Worm (Caenorhabditis elegans) whole organism, young adult: ENCODE measurements around the gene nrfl-1.

Experiments used
- B0261.1 ChIP-seq: sonication (generic microtip); optimal IDR thresholded peaks from 2 replicates; lab custom pipeline; 2016; ENCODE audit warnings: mild to moderate bottlenecking, missing genetic modification characterization, moderate library complexity, missing compliant biosample characterization
- D2030.7 ChIP-seq: fragments of 200-800 bp; sonication (Bioruptor generic); IDR thresholded peaks from 2 replicates; pipeline ENCODE4 v1.3.6; 2022; ENCODE audit warnings: missing genetic modification reagents, missing genetic modification characterization, missing compliant biosample characterization
- F52B5.7 ChIP-seq: sonication (generic microtip); optimal IDR thresholded peaks from 2 replicates; lab custom pipeline; 2016; ENCODE audit warnings: mild to moderate bottlenecking, missing genetic modification characterization, missing compliant biosample characterization
- F57C9.4 ChIP-seq: sonication (generic microtip); optimal IDR thresholded peaks from 2 replicates; lab custom pipeline; 2017; ENCODE audit warnings: mild to moderate bottlenecking, missing genetic modification characterization, missing compliant biosample characterization
- K11D2.4 ChIP-seq: fragments of 200-800 bp; sonication (Bioruptor generic); IDR thresholded peaks from 2 replicates; pipeline ENCODE4 v1.3.6; 2022; ENCODE audit warnings: missing genetic modification reagents, missing genetic modification characterization, missing compliant biosample characterization
- K12H6.12 ChIP-seq: fragments of 200-800 bp; sonication (Bioruptor generic); optimal IDR thresholded peaks from 2 replicates; lab custom pipeline; 2018; ENCODE audit warnings: mild to moderate bottlenecking, missing genetic modification characterization, missing compliant biosample characterization
- T26A5.8 ChIP-seq: sonication (generic microtip); optimal IDR thresholded peaks from 2 replicates; lab custom pipeline; 2016; ENCODE audit warnings: missing genetic modification characterization, missing compliant biosample characterization
- Y53G8AR.9 ChIP-seq: fragments of 200-800 bp; sonication (Bioruptor generic); conservative IDR thresholded peaks from 2 replicates; pipeline ENCODE4 v1.3.6; 2022; ENCODE audit warnings: missing genetic modification reagents, missing genetic modification characterization, missing compliant biosample characterization
- Y56A3A.18 ChIP-seq: fragments of 200-800 bp; sonication (Bioruptor generic); IDR thresholded peaks from 2 replicates; pipeline ENCODE4 v1.3.6; 2022; ENCODE audit warnings: missing genetic modification reagents, missing genetic modification characterization, missing compliant biosample characterization
- Y79H2A.3 ChIP-seq: fragments of 200-800 bp; sonication (Bioruptor generic); conservative IDR thresholded peaks from 2 replicates; pipeline ENCODE4 v1.3.6; 2022; ENCODE audit warnings: missing genetic modification reagents, missing genetic modification characterization, missing compliant biosample characterization
- akir-1 ChIP-seq: fragments of 200-800 bp; sonication (Bioruptor generic); optimal IDR thresholded peaks from 2 replicates; lab custom pipeline; 2018; ENCODE audit warnings: mild to moderate bottlenecking, missing genetic modification characterization, moderate library complexity, missing compliant biosample characterization
- aptf-3 ChIP-seq: fragments of 200-800 bp; sonication (Bioruptor generic); IDR thresholded peaks from 2 replicates; pipeline ENCODE4 v1.3.6; 2022; ENCODE audit warnings: missing genetic modification characterization, missing compliant biosample characterization
- athp-1 ChIP-seq: sonication (generic microtip); optimal IDR thresholded peaks from 2 replicates; lab custom pipeline; 2017; ENCODE audit warnings: mild to moderate bottlenecking, missing genetic modification characterization, missing compliant biosample characterization
- attf-3 ChIP-seq: fragments of 200-800 bp; sonication (Bioruptor generic); conservative IDR thresholded peaks from 2 replicates; pipeline ENCODE4 v1.3.6; 2022; ENCODE audit warnings: missing genetic modification reagents, missing genetic modification characterization, missing compliant biosample characterization
- attf-5 ChIP-seq: fragments of 200-800 bp; sonication (Bioruptor generic); optimal IDR thresholded peaks from 2 replicates; lab custom pipeline; 2018; ENCODE audit warnings: mild to moderate bottlenecking, missing genetic modification characterization, missing compliant biosample characterization
- attf-6 ChIP-seq: fragments of 200-800 bp; sonication (Bioruptor generic); IDR thresholded peaks from 2 replicates; pipeline ENCODE4 v1.3.6; 2022; ENCODE audit warnings: missing genetic modification reagents, missing genetic modification characterization, missing compliant biosample characterization
- ceh-40 ChIP-seq: fragments of 200-800 bp; sonication (Bioruptor generic); IDR thresholded peaks from 2 replicates; pipeline ENCODE4 v1.3.6; 2022; ENCODE audit warnings: missing genetic modification characterization, missing compliant biosample characterization
- ceh-91 ChIP-seq: fragments of 200-800 bp; sonication (Bioruptor generic); IDR thresholded peaks from 2 replicates; pipeline ENCODE4 v1.3.6; 2022; ENCODE audit warnings: missing genetic modification reagents, missing genetic modification characterization, missing compliant biosample characterization
- dox-1 ChIP-seq: fragments of 200-800 bp; sonication (Bioruptor generic); IDR thresholded peaks from 2 replicates; pipeline ENCODE4 v1.3.6; 2022; ENCODE audit warnings: missing genetic modification reagents, missing genetic modification characterization, missing compliant biosample characterization
- dpff-1 ChIP-seq: sonication (generic microtip); optimal IDR thresholded peaks from 2 replicates; lab custom pipeline; 2017; ENCODE audit warnings: mild to moderate bottlenecking, missing genetic modification characterization, missing compliant biosample characterization
- ekl-4 ChIP-seq: fragments of 200-800 bp; sonication (Bioruptor generic); IDR thresholded peaks from 2 replicates; pipeline ENCODE4 v1.3.6; 2022; ENCODE audit warnings: missing genetic modification reagents, missing genetic modification characterization, missing compliant biosample characterization
- fkh-3 ChIP-seq: sonication (generic microtip); optimal IDR thresholded peaks from 2 replicates; lab custom pipeline; 2016; ENCODE audit warnings: mild to moderate bottlenecking, missing genetic modification characterization, missing compliant biosample characterization
- gei-17 ChIP-seq: fragments of 200-800 bp; sonication (Bioruptor generic); optimal IDR thresholded peaks from 2 replicates; lab custom pipeline; 2018; ENCODE audit warnings: mild to moderate bottlenecking, missing genetic modification characterization, missing compliant biosample characterization
- hmg-1.2 ChIP-seq: fragments of 200-800 bp; sonication (Bioruptor generic); IDR thresholded peaks from 2 replicates; pipeline ENCODE4 v1.3.6; 2022; ENCODE audit warnings: missing genetic modification reagents, missing genetic modification characterization, missing compliant biosample characterization
- hrde-1 ChIP-seq: sonication (generic microtip); optimal IDR thresholded peaks from 2 replicates; lab custom pipeline; 2016; ENCODE audit warnings: missing genetic modification characterization, mild to moderate bottlenecking, missing compliant biosample characterization, moderate library complexity, missing genotype, missing genetic modification reagents, borderline replicate concordance
- hsf-1 ChIP-seq: fragments of 200-800 bp; sonication (Bioruptor generic); IDR thresholded peaks from 2 replicates; pipeline ENCODE4 v1.3.6; 2022; ENCODE audit warnings: missing genetic modification reagents, missing genetic modification characterization, missing compliant biosample characterization
- let-607 ChIP-seq, 2 experiments: fragments of 200-800 bp in 1 of 2; sonication (Bioruptor generic) in 1 of 2; sonication (generic microtip) in 1 of 2; optimal IDR thresholded peaks; 2 replicates each; lab custom pipeline; 2016 to 2018; ENCODE audit warnings: mild to moderate bottlenecking in 2 of 2, missing compliant biosample characterization in 2 of 2, missing genetic modification characterization in 2 of 2, moderate library complexity in 2 of 2, missing genotype in 1 of 2
- lin-40 ChIP-seq: sonication (generic microtip); optimal IDR thresholded peaks from 2 replicates; lab custom pipeline; 2016; ENCODE audit warnings: missing genetic modification characterization, mild to moderate bottlenecking, missing compliant biosample characterization, missing genotype, missing genetic modification reagents
- lir-1 ChIP-seq: fragments of 200-800 bp; sonication (Bioruptor generic); conservative IDR thresholded peaks from 2 replicates; pipeline ENCODE4 v1.3.6; 2022; ENCODE audit warnings: missing genetic modification reagents, missing genetic modification characterization, missing compliant biosample characterization
- madf-10 ChIP-seq: sonication (generic microtip); optimal IDR thresholded peaks from 2 replicates; lab custom pipeline; 2016; ENCODE audit warnings: mild to moderate bottlenecking, missing genetic modification characterization, missing compliant biosample characterization
- madf-3 ChIP-seq: fragments of 200-800 bp; sonication (Bioruptor generic); IDR thresholded peaks from 2 replicates; pipeline ENCODE4 v1.3.6; 2022; ENCODE audit warnings: missing genetic modification reagents, missing genetic modification characterization, missing compliant biosample characterization
- madf-6 ChIP-seq: fragments of 200-800 bp; sonication (Bioruptor generic); IDR thresholded peaks from 2 replicates; pipeline ENCODE4 v1.3.6; 2022; ENCODE audit warnings: missing genetic modification reagents, missing genetic modification characterization, missing compliant biosample characterization
- mxl-1 ChIP-seq: sonication (generic microtip); optimal IDR thresholded peaks from 2 replicates; lab custom pipeline; 2016; ENCODE audit warnings: missing genetic modification characterization, missing compliant biosample characterization
- nfya-1 ChIP-seq: sonication (generic microtip); optimal IDR thresholded peaks from 2 replicates; lab custom pipeline; 2017; ENCODE audit warnings: antibody characterized with exemption, missing compliant biosample characterization, missing genetic modification characterization, borderline replicate concordance; ENCODE audit not compliant: insufficient read depth
- nfyb-1 ChIP-seq: fragments of 200-800 bp; sonication (Bioruptor generic); IDR thresholded peaks from 2 replicates; pipeline ENCODE4 v1.3.6; 2022; ENCODE audit warnings: missing genetic modification reagents, missing genetic modification characterization, missing compliant biosample characterization
- nhr-120 ChIP-seq: fragments of 200-800 bp; sonication (Bioruptor generic); IDR thresholded peaks from 2 replicates; pipeline ENCODE4 v1.3.6; 2022; ENCODE audit warnings: missing genetic modification characterization, missing compliant biosample characterization
- nhr-80 ChIP-seq: sonication (generic microtip); optimal IDR thresholded peaks from 2 replicates; lab custom pipeline; 2016; ENCODE audit warnings: missing genetic modification characterization, missing compliant biosample characterization
- snpc-1.1 ChIP-seq: sonication (generic microtip); optimal IDR thresholded peaks from 2 replicates; lab custom pipeline; 2017; ENCODE audit warnings: missing genetic modification characterization, mild to moderate bottlenecking, missing compliant biosample characterization, antibody characterized with exemption, moderate library complexity, missing genotype, missing genetic modification reagents; ENCODE audit not compliant: insufficient read depth
- unc-130 ChIP-seq: sonication (generic microtip); optimal IDR thresholded peaks from 2 replicates; lab custom pipeline; 2016; ENCODE audit warnings: missing genetic modification reagents, missing genetic modification characterization, missing compliant biosample characterization
- unc-62 ChIP-seq: fragments of 150-350 bp; optimal IDR thresholded peaks from 2 replicates; lab custom pipeline; 2014; ENCODE audit warnings: missing biosample characterization, missing genetic modification reagents, missing genetic modification characterization
- ztf-18 ChIP-seq: sonication (generic microtip); optimal IDR thresholded peaks from 2 replicates; lab custom pipeline; 2016; ENCODE audit warnings: missing genotype, mild to moderate bottlenecking, missing genetic modification characterization, missing compliant biosample characterization
- ztf-25 ChIP-seq: fragments of 200-800 bp; sonication (Bioruptor generic); IDR thresholded peaks from 2 replicates; pipeline ENCODE4 v1.3.6; 2022; ENCODE audit warnings: missing genetic modification reagents, missing genetic modification characterization, missing compliant biosample characterization
- ztf-26 ChIP-seq: sonication (generic microtip); optimal IDR thresholded peaks from 2 replicates; lab custom pipeline; 2017; ENCODE audit warnings: missing genetic modification characterization, missing compliant biosample characterization
- ztf-3 ChIP-seq: fragments of 200-800 bp; sonication (Bioruptor generic); optimal IDR thresholded peaks from 2 replicates; lab custom pipeline; 2018; ENCODE audit warnings: mild to moderate bottlenecking, missing genetic modification characterization, missing compliant biosample characterization

nrfl-1 gene

DNA sequence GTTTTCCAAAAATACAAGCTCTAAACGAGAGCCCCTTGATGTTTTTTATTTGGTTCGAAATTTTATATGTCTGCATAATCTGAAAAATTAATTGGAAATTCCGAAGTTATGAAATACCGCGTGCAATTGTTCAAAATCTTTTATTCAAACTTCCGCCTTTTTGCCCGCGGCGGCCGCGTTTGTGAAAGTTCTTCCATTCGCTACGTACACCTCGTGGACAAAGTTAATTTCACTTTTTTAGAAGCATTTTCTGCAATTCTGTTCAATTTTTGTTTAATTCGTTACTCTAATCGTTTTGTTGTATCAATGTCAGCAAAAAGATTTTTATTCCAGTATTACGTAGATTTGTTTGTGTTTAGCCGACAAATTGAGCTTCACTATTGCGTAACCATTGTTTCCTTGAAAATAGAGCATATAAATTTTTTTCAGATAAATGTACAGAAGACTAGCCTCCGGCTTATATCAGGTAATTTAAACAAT is 44.6 kb upstream of the nrfl-1 start, which contains the start of gene mppb-1 (continued):
- TF ChIP-seq ceh-40 (GFP tag; lab: Robert Waterston, UW) (no peak), madf-3 (GFP tag; lab: Robert Waterston, UW) (0 out of 2 replicates have a peak, but pooled peaks have one; percentile 60), ztf-18 (tag; lab: Kevin White, UChicago) (no peak), lir-1 (GFP tag; lab: Robert Waterston, UW) (peak; percentile 82), mxl-1 (tag; lab: Kevin White, UChicago) (no peak), ztf-3 (GFP tag; lab: Kevin White, UChicago) (no peak), hsf-1 (GFP tag; lab: Robert Waterston, UW) (0 out of 2 replicates have a peak, but pooled peaks have one; percentile 38), hrde-1 (tag; lab: Kevin White, UChicago) (no peak), aptf-3 (GFP tag; lab: Robert Waterston, UW) (no peak), let-607 (tag; optimal IDR thresholded peaks at IDR 0.05; lab: Kevin White, UChicago) (peak in 1 of 2 experiments; percentile 59), unc-130 (GFP tag; lab: Kevin White, UChicago) (peak; percentile 92), dox-1 (GFP tag; lab: Robert Waterston, UW) (peak; percentile 74), lin-40 (tag; lab: Kevin White, UChicago) (peak; percentile 59), nhr-80 (tag; lab: Kevin White, UChicago) (peak; percentile 1), madf-6 (peak; percentile 51; the same call in 1 of the 2 replicates), Y79H2A.3 (no peak), attf-3 (GFP tag; lab: Robert Waterston, UW) (peak; percentile 75), unc-62 (GFP tag; lab: Kevin White, UChicago) (no peak), snpc-1.1 (tag; lab: Kevin White, UChicago) (no peak), ztf-25 (GFP tag; lab: Robert Waterston, UW) (no peak), F52B5.7 (tag; lab: Kevin White, UChicago) (peak; percentile 33), ekl-4 (GFP tag; lab: Robert Waterston, UW) (peak; percentile 51), athp-1 (tag; lab: Kevin White, UChicago) (peak; percentile 14), B0261.1 (peak; percentile 20), K12H6.12 (tag; lab: Kevin White, UChicago) (peak; percentile 57), Y56A3A.18 (GFP tag; lab: Robert Waterston, UW) (no peak), fkh-3 (tag; lab: Kevin White, UChicago) (no peak), madf-10 (tag; lab: Kevin White, UChicago) (peak; percentile 83), akir-1 (GFP tag; lab: Kevin White, UChicago) (peak; percentile 46), hmg-1.2 (peak; percentile 25; the same call in 1 of the 2 replicates), T26A5.8 (no peak), nfyb-1 (GFP tag; lab: Robert Waterston, UW) (0 out of 2 replicates have a peak, but pooled peaks have one; percentile 39), F57C9.4 (tag; lab: Kevin White, UChicago) (no peak), gei-17 (GFP tag; lab: Kevin White, UChicago) (no peak), nfya-1 (no peak), attf-5 (GFP tag; lab: Kevin White, UChicago) (peak; percentile 40), nhr-120 (GFP tag; lab: Robert Waterston, UW) (no peak), K11D2.4 (GFP tag; lab: Robert Waterston, UW) (peak; percentile 67), ceh-91 (0 out of 2 replicates have a peak, but pooled peaks have one; percentile 30), attf-6 (GFP tag; lab: Robert Waterston, UW) (0 out of 2 replicates have a peak, but pooled peaks have one; percentile 23), D2030.7 (peak; percentile 40; the same call in 1 of the 2 replicates), Y53G8AR.9 (GFP tag; lab: Robert Waterston, UW) (no peak), dpff-1 (tag; lab: Kevin White, UChicago) (no peak), ztf-26 (tag; lab: Kevin White, UChicago) (no peak)
